Worm (Caenorhabditis elegans) whole organism, early embryonic: Measurements from ENCODE around the gene B0546.3.

Experiments used
- F13C5.2 ChIP-seq: sonication (generic microtip); optimal IDR thresholded peaks from 2 replicates; lab custom pipeline; 2017; ENCODE audit warnings: mild to moderate bottlenecking, missing genetic modification characterization, inconsistent platforms, missing compliant biosample characterization
- aly-1 ChIP-seq: sonication (generic microtip); optimal IDR thresholded peaks from 2 replicates; lab custom pipeline; 2016; ENCODE audit warnings: missing genetic modification characterization, missing compliant biosample characterization
- ama-1 ChIP-seq: fragments of 150-350 bp; optimal IDR thresholded peaks from 2 replicates; lab custom pipeline; 2014
- ceh-36 ChIP-seq: sonication (generic microtip); optimal IDR thresholded peaks from 2 replicates; lab custom pipeline; 2016; ENCODE audit warnings: missing genetic modification characterization, inconsistent platforms, missing compliant biosample characterization
- flt-1 ChIP-seq: fragments of 200-800 bp; sonication (Bioruptor generic); IDR thresholded peaks from 2 replicates; pipeline ENCODE4 v1.3.6; 2022; ENCODE audit warnings: missing genetic modification characterization, missing compliant biosample characterization
- hmbx-1 ChIP-seq: sonication (generic microtip); optimal IDR thresholded peaks from 2 replicates; lab custom pipeline; 2016; ENCODE audit warnings: mild to moderate bottlenecking, missing genetic modification characterization, missing compliant biosample characterization
- hnd-1 ChIP-seq: sonication (generic microtip); optimal IDR thresholded peaks from 2 replicates; lab custom pipeline; 2016; ENCODE audit warnings: missing genetic modification characterization, missing compliant biosample characterization
- pes-1 ChIP-seq: fragments of 200-800 bp; sonication (Bioruptor generic); IDR thresholded peaks from 2 replicates; pipeline ENCODE4 v1.3.6; 2022; ENCODE audit warnings: missing genetic modification reagents, missing genetic modification characterization, missing compliant biosample characterization
- scrt-1 ChIP-seq: fragments of 200-800 bp; sonication (Bioruptor generic); IDR thresholded peaks from 2 replicates; pipeline ENCODE4 v1.3.6; 2022; ENCODE audit warnings: missing genetic modification characterization, missing compliant biosample characterization
- sea-1 ChIP-seq: fragments of 200-800 bp; sonication (Bioruptor generic); conservative IDR thresholded peaks from 2 replicates; pipeline ENCODE4 v1.3.6; 2022; ENCODE audit warnings: missing genetic modification characterization, missing compliant biosample characterization
- tbx-11 ChIP-seq: fragments of 200-800 bp; sonication (Bioruptor generic); IDR thresholded peaks from 2 replicates; pipeline ENCODE4 v1.3.6; 2022; ENCODE audit warnings: missing genetic modification characterization, missing compliant biosample characterization
- tbx-37 ChIP-seq: fragments of 200-800 bp; sonication (Bioruptor generic); conservative IDR thresholded peaks from 2 replicates; pipeline ENCODE4 v1.3.6; 2022; ENCODE audit warnings: missing genetic modification reagents, missing genetic modification characterization, missing compliant biosample characterization

DNA sequence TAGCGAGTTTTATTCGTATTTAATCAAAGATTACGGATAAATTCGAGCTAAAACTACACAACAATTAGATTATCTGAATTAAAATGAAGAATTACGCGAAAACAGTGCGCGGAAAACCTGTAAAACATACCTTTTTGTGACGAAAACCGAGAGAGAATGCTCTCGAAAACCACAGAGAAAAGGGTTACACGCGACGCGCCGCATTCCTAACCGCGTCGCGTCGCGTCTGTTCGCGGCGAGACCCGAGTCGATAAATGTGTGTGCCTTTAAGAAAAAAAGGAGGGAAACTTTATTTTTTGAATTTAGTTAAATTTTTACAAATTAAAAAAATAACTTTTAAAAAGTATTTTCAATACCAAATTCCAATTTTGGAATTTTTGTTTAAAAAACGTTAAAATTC is 44.0 kb downstream of the B0546.3 start, which contains the start of gene hrpa-1:
- TF ChIP-seq sea-1 (GFP tag; lab: Robert Waterston, UW) = no peak
- TF ChIP-seq ama-1 (lab: Kevin White, UChicago) = no peak
- no peak for TF ChIP-seq flt-1 (GFP tag; lab: Robert Waterston, UW)
- TF ChIP-seq pes-1 (GFP tag; lab: Robert Waterston, UW) = no peak
- no peak for TF ChIP-seq scrt-1 (GFP tag; lab: Robert Waterston, UW)
- TF ChIP-seq tbx-37 (GFP tag; lab: Robert Waterston, UW) = no peak
- TF ChIP-seq hnd-1 (tag; lab: Kevin White, UChicago) = no peak
- no peak for TF ChIP-seq aly-1 (tag; lab: Kevin White, UChicago)
- TF ChIP-seq tbx-11 (GFP tag; lab: Robert Waterston, UW) = no peak
- TF ChIP-seq hmbx-1 (tag; lab: Kevin White, UChicago) = no peak
- no peak for TF ChIP-seq ceh-36
- TF ChIP-seq F13C5.2 (tag; lab: Kevin White, UChicago) = peak; percentile 35
